Worm (Caenorhabditis elegans): Measurements from ENCODE around the gene dnj-10.
A peak's percentile ranks its signal among the peaks of the same experiment; 100 is the strongest.

The dnj-10 gene

DNA sequence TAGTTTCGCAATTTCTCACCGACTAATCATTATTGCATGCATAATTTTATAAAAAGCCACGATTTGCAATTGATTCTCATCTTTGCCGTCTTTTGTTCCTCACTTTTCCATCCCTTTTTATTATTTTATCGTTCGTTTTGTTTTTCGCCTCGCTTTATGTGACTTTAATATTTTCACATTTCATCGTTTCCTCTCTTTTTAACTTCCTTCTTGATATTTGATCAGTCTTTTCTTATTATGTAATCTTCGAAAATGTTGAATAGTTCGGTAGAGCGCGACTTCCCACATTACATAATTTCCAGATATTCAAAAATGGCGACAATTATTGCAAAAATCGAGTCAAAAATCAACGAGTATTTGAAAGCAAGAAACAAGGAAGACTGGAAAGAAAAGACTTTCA, 25.4 kb upstream of the dnj-10 start, which contains the start of gene C06E1.1:
Gene C06E1.1 (plus strand): TSS at position 301 of the 400 bp plus-strand sequence.
- TF ChIP-seq cog-1 (tag; optimal IDR thresholded peaks at IDR 0.05) (no peak), klf-2 (GFP tag; conservative IDR thresholded peaks at IDR 0.05) (no peak)

DNA sequence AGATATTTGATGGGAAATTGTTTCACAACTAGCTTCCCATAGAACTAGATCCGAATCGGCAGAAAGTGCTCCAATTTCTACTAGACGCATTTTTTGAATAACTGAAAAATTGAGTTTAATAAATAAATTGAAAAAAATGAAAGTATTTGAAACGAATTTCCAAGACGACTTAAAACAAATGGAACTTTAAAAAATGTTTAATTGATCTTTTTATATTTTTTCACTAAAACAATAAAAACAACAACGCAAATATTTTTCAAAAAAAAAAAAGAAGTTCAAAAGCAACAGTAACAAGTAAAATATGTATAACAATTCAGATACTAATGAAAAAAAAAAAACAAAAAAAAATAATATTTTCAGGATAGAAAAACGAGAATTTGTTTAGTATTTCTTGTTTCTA, 21.3 kb upstream of the dnj-10 start, which contains the start of gene C06E1.9:
Gene C06E1.9 (minus strand): TSS at position 101 of the 400 bp plus-strand sequence.
- TF ChIP-seq ztf-23 (GFP tag; IDR thresholded peaks at IDR 0.05), result no peak
- no peak for TF ChIP-seq ztf-29 (GFP tag; IDR thresholded peaks at IDR 0.05)
- no peak for TF ChIP-seq tab-1 (GFP tag; IDR thresholded peaks at IDR 0.05)
- no peak for TF ChIP-seq ref-1 (GFP tag; conservative IDR thresholded peaks at IDR 0.05)
- TF ChIP-seq cog-1 (tag; optimal IDR thresholded peaks at IDR 0.05), result no peak
- TF ChIP-seq klf-2 (GFP tag; conservative IDR thresholded peaks at IDR 0.05), result no peak
- no peak for TF ChIP-seq med-1 (GFP tag; optimal IDR thresholded peaks at IDR 0.05; ENCODE audit: insufficient read depth)
- TF ChIP-seq T22C8.4 (GFP tag; IDR thresholded peaks at IDR 0.05), result no peak
- no peak for TF ChIP-seq flt-1 (GFP tag; IDR thresholded peaks at IDR 0.05)

DNA sequence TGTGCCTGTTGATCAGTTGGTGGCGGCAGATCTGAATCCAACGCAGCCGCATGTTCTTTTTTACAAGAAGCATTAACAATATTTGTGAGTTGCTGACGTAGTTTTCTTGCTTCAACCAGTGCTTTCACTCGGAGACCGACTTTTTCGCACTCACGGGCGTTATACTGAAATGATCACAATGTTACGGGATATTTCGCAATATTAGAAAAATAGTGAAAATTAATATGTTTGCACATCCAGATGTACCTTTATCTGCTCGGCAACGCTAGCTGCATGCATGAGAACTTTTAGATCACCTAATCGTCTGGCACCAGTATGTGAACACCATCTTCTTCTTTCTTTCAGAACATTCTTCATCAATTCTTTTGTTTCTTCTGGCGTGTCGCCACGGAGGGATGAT, 19.7 kb upstream of the dnj-10 start:
- no peak for TF ChIP-seq med-1 (GFP tag; optimal IDR thresholded peaks at IDR 0.05; ENCODE audit: insufficient read depth)
- TF ChIP-seq tab-1 (GFP tag; IDR thresholded peaks at IDR 0.05), result no peak
- no peak for TF ChIP-seq ztf-23 (GFP tag; IDR thresholded peaks at IDR 0.05)
- no peak for TF ChIP-seq klf-2 (GFP tag; conservative IDR thresholded peaks at IDR 0.05)
- TF ChIP-seq T22C8.4 (GFP tag; IDR thresholded peaks at IDR 0.05), result no peak

DNA sequence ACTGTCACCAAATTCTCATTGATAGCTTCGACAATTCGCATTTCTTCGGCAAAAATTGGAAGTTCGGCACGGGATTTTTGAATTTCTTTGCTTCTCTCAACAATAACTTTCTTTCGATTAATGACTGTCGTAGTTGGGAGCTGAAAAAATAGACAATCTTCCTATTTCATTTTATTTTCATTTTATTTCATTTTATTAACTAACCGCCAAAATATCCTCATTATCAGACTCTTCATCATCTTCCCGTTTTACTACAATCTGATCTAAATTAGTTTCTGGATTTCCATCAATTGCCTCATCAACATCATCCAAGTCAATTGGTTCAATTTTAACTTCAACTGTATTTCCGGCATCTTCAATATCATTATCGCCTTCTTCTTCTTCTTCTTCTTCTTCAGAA, 17.4 kb upstream of the dnj-10 start:
- no peak for TF ChIP-seq ztf-23 (GFP tag; IDR thresholded peaks at IDR 0.05)
- no peak for TF ChIP-seq tab-1 (GFP tag; IDR thresholded peaks at IDR 0.05)
- no peak for TF ChIP-seq klf-2 (GFP tag; conservative IDR thresholded peaks at IDR 0.05)
- TF ChIP-seq flt-1 (GFP tag; IDR thresholded peaks at IDR 0.05), result no peak
- TF ChIP-seq med-1 (GFP tag; optimal IDR thresholded peaks at IDR 0.05; ENCODE audit: insufficient read depth), result no peak
- TF ChIP-seq cog-1 (tag; optimal IDR thresholded peaks at IDR 0.05), result no peak
- no peak for TF ChIP-seq T22C8.4 (GFP tag; IDR thresholded peaks at IDR 0.05)
- no peak for TF ChIP-seq ref-1 (GFP tag; conservative IDR thresholded peaks at IDR 0.05)
- no peak for TF ChIP-seq ztf-29 (GFP tag; IDR thresholded peaks at IDR 0.05)

DNA sequence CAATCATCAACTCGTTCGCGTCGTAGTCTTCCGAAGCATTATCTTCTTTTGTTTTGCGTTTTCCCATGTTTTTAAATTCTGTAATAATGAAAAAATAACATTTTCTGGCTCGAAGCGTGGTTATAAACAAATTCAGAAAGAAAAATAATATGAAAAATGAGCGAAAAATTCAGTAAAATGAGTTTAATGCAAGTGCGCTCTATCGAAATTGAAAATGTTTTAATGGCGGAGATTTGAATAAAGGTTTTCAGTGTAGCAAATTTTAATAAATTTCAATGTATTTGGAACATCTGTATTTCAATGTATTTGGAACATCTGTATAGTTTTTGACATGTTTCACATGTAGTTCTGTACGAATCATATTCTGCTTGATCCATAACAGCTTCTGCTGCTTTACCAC, 16.5 kb upstream of the dnj-10 start, which contains the start of gene rha-2:
Gene rha-2 (minus strand): TSS at position 80 of the 400 bp plus-strand sequence.
- TF ChIP-seq ztf-23 (GFP tag; IDR thresholded peaks at IDR 0.05) (no peak), ztf-29 (GFP tag; IDR thresholded peaks at IDR 0.05) (no peak), flt-1 (GFP tag; IDR thresholded peaks at IDR 0.05) (no peak), med-1 (GFP tag; optimal IDR thresholded peaks at IDR 0.05; ENCODE audit: insufficient read depth) (no peak), T22C8.4 (GFP tag; IDR thresholded peaks at IDR 0.05) (no peak), ref-1 (GFP tag; conservative IDR thresholded peaks at IDR 0.05) (no peak), tab-1 (GFP tag; IDR thresholded peaks at IDR 0.05) (no peak), cog-1 (tag; optimal IDR thresholded peaks at IDR 0.05) (no peak), klf-2 (GFP tag; conservative IDR thresholded peaks at IDR 0.05) (no peak)

DNA sequence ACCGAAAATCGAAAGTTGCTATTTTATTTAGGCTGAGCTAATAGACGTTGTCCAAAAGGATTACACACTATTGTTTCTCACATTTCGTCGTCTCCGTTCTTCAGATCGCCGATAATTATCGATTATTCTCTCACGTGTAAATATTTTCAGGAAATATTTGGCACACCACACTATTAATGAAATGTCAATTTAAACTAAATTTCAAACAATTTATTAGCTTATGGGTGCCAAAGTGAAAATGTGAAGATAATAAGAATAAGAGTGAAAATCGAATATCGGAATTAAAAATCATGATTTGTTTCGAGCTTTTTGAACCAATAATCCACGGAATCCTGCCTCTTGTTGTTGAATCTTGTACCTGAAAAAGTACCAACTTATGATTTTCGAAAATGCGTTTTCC, 14.4 kb upstream of the dnj-10 start, which contains the start of gene C06E1.11:
Gene C06E1.11 (minus strand): TSS at position 101 of the 400 bp plus-strand sequence.
- no peak for TF ChIP-seq ztf-29 (GFP tag; IDR thresholded peaks at IDR 0.05)
- no peak for TF ChIP-seq klf-2 (GFP tag; conservative IDR thresholded peaks at IDR 0.05)
- no peak for TF ChIP-seq med-1 (GFP tag; optimal IDR thresholded peaks at IDR 0.05; ENCODE audit: insufficient read depth)
- TF ChIP-seq ref-1 (GFP tag; conservative IDR thresholded peaks at IDR 0.05), result no peak
- TF ChIP-seq ztf-23 (GFP tag; IDR thresholded peaks at IDR 0.05), result no peak
- no peak for TF ChIP-seq flt-1 (GFP tag; IDR thresholded peaks at IDR 0.05)
- no peak for TF ChIP-seq cog-1 (tag; optimal IDR thresholded peaks at IDR 0.05)

DNA sequence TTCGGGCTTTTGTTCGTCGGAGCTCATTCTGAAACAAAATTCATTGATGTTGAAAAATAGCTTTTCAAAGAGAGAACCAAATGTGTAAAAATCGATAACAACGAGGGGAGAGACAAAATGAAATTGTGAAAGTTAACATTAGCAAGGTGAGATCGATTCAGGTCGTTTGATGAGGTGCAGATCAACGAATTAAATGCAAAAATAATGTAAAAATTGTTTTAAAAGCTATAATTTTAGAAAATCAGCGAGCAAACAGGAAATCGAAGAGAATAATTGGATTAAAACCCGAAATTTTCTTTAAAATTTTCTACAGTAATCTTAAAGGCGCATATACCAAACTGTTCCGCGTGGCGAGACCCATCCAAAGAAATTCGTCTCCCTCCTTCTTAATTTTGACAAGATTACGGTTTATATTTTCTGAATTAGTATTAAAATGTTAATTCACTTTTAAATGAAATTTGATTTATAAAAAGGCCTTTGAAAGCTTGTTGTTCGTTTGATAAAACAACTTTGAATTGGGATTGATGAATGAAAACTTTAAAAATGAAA, 12.5 kb upstream of the dnj-10 start, which contains the start of gene C13G5.2:
Gene C13G5.2 (minus strand): TSS at position 51 of the 549 bp plus-strand sequence.
- TF ChIP-seq ztf-29 (GFP tag; IDR thresholded peaks at IDR 0.05) (no peak), T22C8.4 (GFP tag; IDR thresholded peaks at IDR 0.05) (peak; percentile 26; the same call in 1 of the 2 replicates)

DNA sequence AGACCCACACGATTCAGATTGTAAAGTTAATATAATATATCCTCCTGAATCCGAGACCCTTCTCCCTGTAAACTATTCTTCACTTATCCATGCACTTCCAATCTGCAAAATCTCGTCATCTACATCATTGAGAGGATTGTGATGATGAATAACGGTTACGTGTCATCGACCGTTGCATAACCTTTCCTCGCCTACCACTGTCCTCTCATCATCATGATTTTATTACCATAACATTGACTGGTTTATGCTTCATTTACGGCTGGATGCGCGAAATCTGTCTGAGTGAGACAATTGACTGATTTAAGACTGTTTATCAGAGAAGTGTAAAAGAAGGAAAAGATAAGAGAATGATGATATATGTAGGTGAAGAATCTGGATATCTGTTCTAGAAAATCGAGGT, 10.7 kb upstream of the dnj-10 start:
- no peak for TF ChIP-seq klf-2 (GFP tag; conservative IDR thresholded peaks at IDR 0.05)
- TF ChIP-seq cog-1 (tag; optimal IDR thresholded peaks at IDR 0.05), result no peak
- no peak for TF ChIP-seq ztf-29 (GFP tag; IDR thresholded peaks at IDR 0.05)
- TF ChIP-seq med-1 (GFP tag; optimal IDR thresholded peaks at IDR 0.05; ENCODE audit: insufficient read depth), result no peak
- no peak for TF ChIP-seq T22C8.4 (GFP tag; IDR thresholded peaks at IDR 0.05)
- TF ChIP-seq flt-1 (GFP tag; IDR thresholded peaks at IDR 0.05), result no peak
- no peak for TF ChIP-seq ztf-23 (GFP tag; IDR thresholded peaks at IDR 0.05)
- no peak for TF ChIP-seq tab-1 (GFP tag; IDR thresholded peaks at IDR 0.05)
- TF ChIP-seq ref-1 (GFP tag; conservative IDR thresholded peaks at IDR 0.05), result no peak

DNA sequence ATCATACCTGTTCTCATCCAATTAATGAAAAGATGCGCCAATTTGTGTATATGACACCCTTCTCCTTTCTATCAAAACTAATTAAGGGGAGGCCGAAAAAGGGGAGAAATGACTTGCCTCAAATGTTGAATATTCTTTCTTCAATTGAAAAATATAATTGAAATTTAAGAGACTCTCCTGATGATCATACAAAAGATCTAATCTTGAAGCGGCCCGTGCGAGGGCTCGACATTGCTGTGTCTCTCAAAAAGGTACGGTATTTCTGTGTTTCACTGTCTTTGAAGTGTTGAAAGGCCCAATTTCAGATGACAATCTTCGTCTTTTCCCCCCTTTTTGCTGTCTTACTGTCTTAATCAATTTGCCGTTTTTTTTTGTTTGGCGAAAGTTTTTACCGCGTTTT, 10.0 kb upstream of the dnj-10 start:
- TF ChIP-seq ztf-29 (GFP tag; IDR thresholded peaks at IDR 0.05) (no peak), cog-1 (tag; optimal IDR thresholded peaks at IDR 0.05) (no peak), ztf-23 (GFP tag; IDR thresholded peaks at IDR 0.05) (no peak), flt-1 (GFP tag; IDR thresholded peaks at IDR 0.05) (no peak), T22C8.4 (GFP tag; IDR thresholded peaks at IDR 0.05) (no peak), klf-2 (GFP tag; conservative IDR thresholded peaks at IDR 0.05) (no peak), tab-1 (GFP tag; IDR thresholded peaks at IDR 0.05) (no peak), ref-1 (GFP tag; conservative IDR thresholded peaks at IDR 0.05) (no peak), med-1 (GFP tag; optimal IDR thresholded peaks at IDR 0.05; ENCODE audit: insufficient read depth) (no peak)

DNA sequence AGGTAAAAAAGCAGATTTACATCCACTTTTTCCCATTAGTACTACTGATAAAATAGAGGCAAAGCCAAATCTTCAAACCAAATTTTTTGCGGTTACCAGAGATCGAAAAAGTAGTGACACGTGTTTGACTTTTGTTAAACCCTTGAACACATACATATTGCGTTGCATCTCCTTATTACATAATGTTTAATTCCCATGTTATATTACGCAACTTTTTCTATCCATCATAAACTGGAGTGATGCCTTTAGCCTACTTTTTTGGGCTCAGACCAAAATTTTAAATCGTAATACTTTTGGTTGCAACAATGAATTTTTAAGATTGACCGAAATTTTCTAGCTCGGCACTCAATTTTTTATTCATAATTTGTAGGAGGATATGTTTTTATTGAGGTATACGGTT, 9.0 kb upstream of the dnj-10 start:
- TF ChIP-seq ref-1 (GFP tag; conservative IDR thresholded peaks at IDR 0.05) (no peak), cog-1 (tag; optimal IDR thresholded peaks at IDR 0.05) (no peak), med-1 (GFP tag; optimal IDR thresholded peaks at IDR 0.05; ENCODE audit: insufficient read depth) (no peak), ztf-23 (GFP tag; IDR thresholded peaks at IDR 0.05) (no peak), tab-1 (GFP tag; IDR thresholded peaks at IDR 0.05) (no peak), klf-2 (GFP tag; conservative IDR thresholded peaks at IDR 0.05) (no peak), ztf-29 (GFP tag; IDR thresholded peaks at IDR 0.05) (no peak), flt-1 (GFP tag; IDR thresholded peaks at IDR 0.05) (no peak), T22C8.4 (GFP tag; IDR thresholded peaks at IDR 0.05) (no peak)
